Worm (Caenorhabditis elegans): ENCODE results near the gene F21D5.3.

The F21D5.3 gene

ce11 chrIV:8752492-8752891 lies 21.9 kb downstream of the F21D5.3 start:
- no peak for TF ChIP-seq hlh-1 (tag; optimal IDR thresholded peaks at IDR 0.05)
- no peak for TF ChIP-seq nhr-237 (tag; optimal IDR thresholded peaks at IDR 0.05)
- TF ChIP-seq pha-4 (tag; optimal IDR thresholded peaks at IDR 0.05) = no peak
- no peak for TF ChIP-seq elt-1 (tag; optimal IDR thresholded peaks at IDR 0.05; ENCODE audit: borderline replicate concordance, insufficient read depth)
- TF ChIP-seq ztf-11 (tag; optimal IDR thresholded peaks at IDR 0.05) = no peak
- no peak for TF ChIP-seq snpc-4 (tag; optimal IDR thresholded peaks at IDR 0.05)
- TF ChIP-seq drap-1 (GFP tag; optimal IDR thresholded peaks at IDR 0.05) = no peak
- no peak for TF ChIP-seq flh-1 (GFP tag; optimal IDR thresholded peaks at IDR 0.05)

- TF ChIP-seq ces-1 (GFP tag; optimal IDR thresholded peaks at IDR 0.05) = no peak
- no peak for TF ChIP-seq nhr-28 (tag; optimal IDR thresholded peaks at IDR 0.05)
- TF ChIP-seq ceh-83 (GFP tag; optimal IDR thresholded peaks at IDR 0.05) = peak; percentile 10
- TF ChIP-seq nhr-237 (tag; optimal IDR thresholded peaks at IDR 0.05) = no peak
- no peak for TF ChIP-seq blmp-1 (tag; optimal IDR thresholded peaks at IDR 0.05)
- no peak for TF ChIP-seq lin-32 (GFP tag; optimal IDR thresholded peaks at IDR 0.05)
- TF ChIP-seq nhr-2 (tag; optimal IDR thresholded peaks at IDR 0.05) = no peak
Observed at ce11 chrIV:8754146-8754545, 23.5 kb downstream of the F21D5.3 start.

- no peak for TF ChIP-seq unc-62 (GFP tag; optimal IDR thresholded peaks at IDR 0.05)
- no peak for TF ChIP-seq ceh-83 (GFP tag; optimal IDR thresholded peaks at IDR 0.05)
- TF ChIP-seq sem-2 (GFP tag; optimal IDR thresholded peaks at IDR 0.05) = no peak
- TF ChIP-seq cnd-1 (tag; optimal IDR thresholded peaks at IDR 0.05) = no peak
- TF ChIP-seq lsy-2 (tag; optimal IDR thresholded peaks at IDR 0.05) = no peak
- no peak for TF ChIP-seq unc-39 (tag; optimal IDR thresholded peaks at IDR 0.05)
- TF ChIP-seq mls-2 (tag; optimal IDR thresholded peaks at IDR 0.05) = no peak
- TF ChIP-seq drap-1 (GFP tag; optimal IDR thresholded peaks at IDR 0.05) = no peak
- TF ChIP-seq ces-1 (GFP tag; optimal IDR thresholded peaks at IDR 0.05) = no peak
- TF ChIP-seq ceh-43 (GFP tag; optimal IDR thresholded peaks at IDR 0.05) = no peak
- no peak for TF ChIP-seq nhr-28 (tag; optimal IDR thresholded peaks at IDR 0.05)
- no peak for TF ChIP-seq M03D4.4 (tag; optimal IDR thresholded peaks at IDR 0.05)
- no peak for TF ChIP-seq hlh-1 (tag; optimal IDR thresholded peaks at IDR 0.05)
- TF ChIP-seq sptf-1 (tag; optimal IDR thresholded peaks at IDR 0.05) = no peak
- no peak for TF ChIP-seq zip-8 (tag; optimal IDR thresholded peaks at IDR 0.05)
- no peak for TF ChIP-seq bed-3 (GFP tag; optimal IDR thresholded peaks at IDR 0.05)
- no peak for TF ChIP-seq unc-120 (tag; optimal IDR thresholded peaks at IDR 0.05; ENCODE audit: poor library complexity, severe bottlenecking)
Observed at ce11 chrIV:8754727-8755126, 24.1 kb downstream of the F21D5.3 start, which contains the start of gene elli-1. elli-1 (minus strand) TSS chrIV:8754827.

- TF ChIP-seq snpc-4 (tag; optimal IDR thresholded peaks at IDR 0.05) = no peak
- peak; percentile 55 for TF ChIP-seq hlh-1 (tag; optimal IDR thresholded peaks at IDR 0.05)
- no peak for TF ChIP-seq blmp-1 (tag; optimal IDR thresholded peaks at IDR 0.05)
- TF ChIP-seq ces-1 (GFP tag; optimal IDR thresholded peaks at IDR 0.05) = peak; percentile 2
- TF ChIP-seq unc-120 (tag; optimal IDR thresholded peaks at IDR 0.05; ENCODE audit: poor library complexity, severe bottlenecking) = peak; percentile 54
- no peak for TF ChIP-seq lin-32 (GFP tag; optimal IDR thresholded peaks at IDR 0.05)
Observed at ce11 chrIV:8757729-8758128, 27.1 kb downstream of the F21D5.3 start.

ce11 chrIV:8758620-8759019 lies 28.0 kb downstream of the F21D5.3 start:
- TF ChIP-seq ces-1 (GFP tag; optimal IDR thresholded peaks at IDR 0.05) (peak; percentile 28), blmp-1 (tag; optimal IDR thresholded peaks at IDR 0.05) (no peak)

- TF ChIP-seq lsy-2 (tag; optimal IDR thresholded peaks at IDR 0.05) (no peak), zip-8 (tag; optimal IDR thresholded peaks at IDR 0.05) (no peak)
Observed at ce11 chrIV:8761896-8762295, 31.3 kb downstream of the F21D5.3 start, which contains the start of the genes F20C5.11 and klp-11. F20C5.11 (minus strand) TSS chrIV:8761996. klp-11 (minus strand) TSS chrIV:8762066.

- TF ChIP-seq mep-1 (tag; optimal IDR thresholded peaks at IDR 0.05) (peak; percentile 39), ztf-11 (tag; optimal IDR thresholded peaks at IDR 0.05) (no peak), unc-62 (GFP tag; optimal IDR thresholded peaks at IDR 0.05) (peak; percentile 61), blmp-1 (tag; optimal IDR thresholded peaks at IDR 0.05) (no peak), nhr-12 (tag; optimal IDR thresholded peaks at IDR 0.05) (no peak), nhr-2 (tag; optimal IDR thresholded peaks at IDR 0.05) (no peak), ceh-39 (tag; optimal IDR thresholded peaks at IDR 0.05) (peak; percentile 72), unc-120 (tag; optimal IDR thresholded peaks at IDR 0.05; ENCODE audit: poor library complexity, severe bottlenecking) (peak; percentile 56), M03D4.4 (tag; optimal IDR thresholded peaks at IDR 0.05) (no peak), hlh-1 (tag; optimal IDR thresholded peaks at IDR 0.05) (peak; percentile 88), lsy-2 (tag; optimal IDR thresholded peaks at IDR 0.05) (peak; percentile 32), flh-1 (GFP tag; optimal IDR thresholded peaks at IDR 0.05) (no peak), lin-13 (tag; optimal IDR thresholded peaks at IDR 0.05) (no peak), elt-3 (tag; optimal IDR thresholded peaks at IDR 0.05) (no peak), mab-5 (tag; optimal IDR thresholded peaks at IDR 0.05) (no peak), elt-1 (tag; optimal IDR thresholded peaks at IDR 0.05; ENCODE audit: borderline replicate concordance, insufficient read depth) (no peak), ces-1 (GFP tag; optimal IDR thresholded peaks at IDR 0.05) (peak; percentile 94), ceh-43 (GFP tag; optimal IDR thresholded peaks at IDR 0.05) (no peak)
Observed at ce11 chrIV:8762471-8762870, 31.9 kb downstream of the F21D5.3 start.
